Worm (Caenorhabditis elegans) whole organism, L4/young adult: ENCODE results near the gene gst-3.

Experiments
- W03F9.2 ChIP-seq: fragments of 150-350 bp; optimal IDR thresholded peaks from 2 replicates; lab custom pipeline; 2014; ENCODE audit warnings: missing biosample characterization, missing genetic modification characterization
- dao-5 ChIP-seq: sonication (generic microtip); optimal IDR thresholded peaks from 2 replicates; lab custom pipeline; 2016; ENCODE audit warnings: missing genotype, missing genetic modification characterization, moderate library complexity, missing compliant biosample characterization
- him-1 ChIP-seq: sonication (generic microtip); optimal IDR thresholded peaks from 2 replicates; lab custom pipeline; 2016; ENCODE audit warnings: missing genotype, missing genetic modification reagents, missing genetic modification characterization, missing compliant biosample characterization

The gst-3 gene

DNA sequence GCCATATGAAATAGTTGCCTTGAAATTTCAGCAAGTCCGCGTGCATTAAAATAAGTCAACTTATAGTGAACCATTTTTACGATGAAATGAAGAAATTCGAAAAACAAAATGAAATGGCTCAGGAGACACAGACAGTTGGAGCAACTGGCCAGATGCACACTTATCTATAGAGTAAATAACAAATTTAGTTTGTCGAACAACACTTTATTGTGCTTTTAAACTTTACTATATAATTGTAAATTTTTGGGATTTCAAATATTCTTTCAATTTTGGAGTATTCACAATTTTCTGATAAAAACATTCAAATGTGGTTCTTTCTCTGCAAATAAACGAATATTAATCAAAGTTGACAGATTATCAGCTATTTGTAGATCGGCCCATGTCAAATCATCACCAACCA, at the start of gene gst-3:
Gene gst-3 (minus strand): TSS at position 101 of the 400 bp plus-strand sequence.
- TF ChIP-seq him-1 (no peak), dao-5 (no peak), W03F9.2 (tag; lab: Kevin White, UChicago) (no peak)

DNA sequence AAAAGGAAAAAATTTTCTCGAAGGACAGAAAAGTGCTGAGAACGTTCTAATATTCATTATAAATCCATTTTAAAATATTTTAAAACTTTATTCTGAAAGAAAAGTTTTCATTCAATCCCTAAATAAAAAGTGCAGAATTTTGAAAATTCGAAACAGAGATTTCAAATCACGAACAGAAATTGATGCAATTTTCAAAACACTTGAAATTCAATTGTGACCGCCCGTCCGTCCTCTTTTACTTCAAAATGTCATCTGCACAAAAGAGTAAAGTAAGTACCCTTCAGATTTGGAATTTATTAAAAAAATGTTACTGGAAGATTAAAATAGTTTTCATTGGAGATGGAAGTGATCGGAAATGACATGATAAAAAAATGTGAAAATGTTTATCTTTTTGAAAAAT, 48.5 kb upstream of the gst-3 start:
- TF ChIP-seq him-1, result no peak
- TF ChIP-seq W03F9.2 (tag; lab: Kevin White, UChicago), result no peak
- TF ChIP-seq dao-5, result no peak

DNA sequence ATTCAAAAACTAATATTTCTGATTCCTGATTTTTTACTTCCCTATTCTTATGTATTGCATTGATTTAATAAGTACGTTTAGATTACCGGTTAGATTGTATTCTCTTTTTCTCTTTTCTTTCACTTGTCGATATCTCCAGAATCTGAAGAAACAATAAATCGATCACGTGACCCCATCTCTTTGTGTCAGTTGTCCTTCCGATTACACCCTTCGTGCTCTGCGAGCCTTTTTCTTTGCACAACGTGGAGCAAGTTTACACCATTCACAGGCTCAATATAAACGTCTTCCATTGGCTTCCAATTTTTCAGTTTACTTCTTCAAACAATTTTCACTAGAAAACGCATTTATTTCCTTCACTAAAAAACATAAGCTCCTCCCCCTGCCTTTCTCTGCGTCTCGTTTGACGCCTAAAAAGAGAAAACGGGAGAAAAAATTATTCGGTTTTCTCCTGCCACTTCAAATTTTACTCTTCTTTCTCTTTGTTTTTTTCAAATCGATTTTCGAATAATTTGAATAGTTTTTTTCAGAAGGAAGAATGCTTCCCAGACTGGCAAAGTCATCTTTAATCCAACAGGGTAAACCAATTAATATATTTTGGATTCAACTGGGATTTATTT, 40.2 kb upstream of the gst-3 start, which contains the start of gene gta-1:
Gene gta-1 (plus strand): TSS at position 528 of the 617 bp plus-strand sequence.
- TF ChIP-seq dao-5 (no peak), W03F9.2 (tag; lab: Kevin White, UChicago) (no peak), him-1 (no peak)

DNA sequence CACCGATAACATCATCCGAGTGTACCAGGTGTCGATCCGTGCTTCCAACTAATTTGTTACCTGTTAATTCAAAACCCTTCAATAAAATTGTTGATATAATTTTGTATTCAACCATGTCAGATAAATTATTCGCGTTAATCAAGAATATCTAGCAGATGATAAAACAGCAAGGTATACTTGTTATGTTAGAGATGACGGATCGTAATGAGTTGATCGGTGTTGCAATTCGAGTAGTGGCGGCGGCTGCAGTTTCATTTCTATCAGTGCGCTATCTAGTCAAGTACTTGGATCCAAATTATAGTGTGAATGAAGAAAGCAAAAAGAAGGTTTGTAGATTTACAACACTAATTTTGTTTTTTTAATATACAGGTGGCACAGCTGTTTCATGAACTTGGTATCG, 37.7 kb upstream of the gst-3 start, which contains the start of gene mspn-1:
Gene mspn-1 (plus strand): TSS at position 190 of the 400 bp plus-strand sequence.
- TF ChIP-seq him-1, result no peak
- no peak for TF ChIP-seq dao-5
- no peak for TF ChIP-seq W03F9.2 (tag; lab: Kevin White, UChicago)

DNA sequence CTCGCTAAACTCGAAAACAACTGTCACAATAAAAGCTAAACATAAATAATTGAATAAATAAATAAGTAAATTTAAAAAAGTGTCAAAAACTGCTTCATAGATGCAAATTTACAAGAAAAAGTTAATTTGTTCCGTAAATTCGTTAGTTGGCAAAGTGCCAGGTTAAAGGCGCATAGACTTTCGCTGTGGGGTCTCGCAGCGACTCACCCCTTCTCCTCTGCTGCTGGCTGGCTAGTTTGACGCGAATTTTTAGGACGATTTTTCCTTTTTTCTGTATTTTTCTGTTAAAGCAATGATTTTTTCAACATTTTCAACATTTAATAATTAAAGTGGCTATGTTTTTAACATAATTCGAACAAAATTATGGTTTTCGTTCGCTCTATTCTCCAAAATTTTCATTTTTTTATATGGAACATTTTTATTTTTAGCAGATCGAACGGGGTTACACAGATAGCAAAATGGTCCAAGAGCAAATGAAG, 36.2 kb upstream of the gst-3 start, which contains the start of gene rack-1:
Gene rack-1 (plus strand): TSS at position 429 of the 479 bp plus-strand sequence.
- TF ChIP-seq dao-5 (no peak), W03F9.2 (tag; lab: Kevin White, UChicago) (peak; percentile 74), him-1 (peak; percentile 8)

DNA sequence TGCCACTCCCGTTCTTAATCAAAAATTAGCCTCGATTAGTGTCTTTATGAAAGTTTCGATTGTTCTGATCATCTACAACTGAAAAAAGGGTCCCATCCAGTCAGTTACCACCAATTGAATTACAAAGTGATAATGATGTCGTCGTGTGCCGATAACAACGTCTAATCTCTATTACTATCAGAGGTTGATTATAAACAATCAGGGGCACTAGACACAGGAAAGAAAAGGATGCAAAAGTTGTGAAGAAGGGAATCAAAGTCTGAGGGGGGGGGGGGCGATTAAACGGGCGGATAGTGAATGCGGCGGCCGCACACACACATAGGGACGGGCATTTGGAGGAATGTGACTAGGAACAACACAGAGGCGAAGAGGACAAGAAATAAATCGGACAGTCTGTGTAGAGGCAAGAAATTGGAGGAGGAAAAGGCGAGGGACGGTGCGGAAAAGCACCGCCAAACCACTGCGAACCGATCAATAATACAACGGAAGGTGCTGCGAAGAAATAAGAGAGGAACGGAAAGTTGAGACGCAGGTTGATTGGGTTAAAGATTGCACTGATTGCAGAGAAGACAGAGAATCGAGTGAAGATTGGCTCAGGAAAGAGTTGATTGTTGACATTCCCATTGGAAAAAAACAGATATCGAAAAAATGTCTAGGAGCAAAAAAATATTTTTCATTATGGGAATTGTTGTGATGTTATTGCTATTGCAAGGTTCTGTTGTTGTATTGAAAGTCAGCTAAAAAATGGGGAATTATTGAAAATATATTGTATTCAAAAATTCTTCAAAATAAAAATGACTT, 35.1 kb upstream of the gst-3 start:
- no peak for TF ChIP-seq dao-5
- no peak for TF ChIP-seq W03F9.2 (tag; lab: Kevin White, UChicago)
- no peak for TF ChIP-seq him-1

DNA sequence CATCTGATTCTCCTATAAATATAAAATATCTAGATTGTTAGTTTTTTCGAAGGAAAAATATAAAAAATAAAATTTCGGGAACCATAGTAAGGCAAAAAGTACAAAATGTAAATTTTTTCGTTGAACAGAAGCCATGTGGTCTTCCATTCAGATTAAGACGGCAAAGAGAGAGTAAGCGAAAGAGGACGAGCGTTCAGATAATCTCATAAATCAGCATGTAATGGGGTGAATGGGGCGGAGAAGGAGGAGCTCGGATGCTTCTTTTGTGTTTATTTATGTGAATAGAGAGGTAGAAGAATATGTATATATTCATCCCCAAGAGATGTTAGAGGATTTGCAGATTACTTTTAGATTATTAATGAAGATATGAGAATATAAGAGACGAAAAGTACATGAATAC, 34.3 kb upstream of the gst-3 start, which contains the start of gene pxf-1:
Gene pxf-1 (minus strand): TSS at position 14 of the 400 bp plus-strand sequence.
- TF ChIP-seq him-1, result no peak
- TF ChIP-seq W03F9.2 (tag; lab: Kevin White, UChicago), result no peak
- no peak for TF ChIP-seq dao-5

DNA sequence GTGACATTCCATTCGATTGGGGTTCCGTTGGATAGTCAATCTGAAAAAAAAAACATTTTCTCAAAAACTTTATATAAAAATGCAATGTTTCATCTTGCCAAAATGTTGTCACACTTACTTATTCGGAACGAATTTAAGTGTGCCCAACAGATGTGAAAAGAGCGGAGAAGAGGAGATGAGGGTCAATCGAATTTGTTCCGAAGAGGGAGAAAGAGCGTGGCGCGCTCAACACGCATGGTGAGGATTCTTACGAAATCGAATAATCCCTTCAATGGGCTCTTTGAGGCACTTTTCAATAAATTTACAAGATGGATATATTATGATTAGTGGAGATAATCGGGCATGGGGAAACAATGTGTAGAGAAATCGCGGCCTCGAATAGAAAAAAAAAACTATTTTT, 30.8 kb upstream of the gst-3 start:
- TF ChIP-seq him-1 (no peak), dao-5 (no peak), W03F9.2 (tag; lab: Kevin White, UChicago) (no peak)

DNA sequence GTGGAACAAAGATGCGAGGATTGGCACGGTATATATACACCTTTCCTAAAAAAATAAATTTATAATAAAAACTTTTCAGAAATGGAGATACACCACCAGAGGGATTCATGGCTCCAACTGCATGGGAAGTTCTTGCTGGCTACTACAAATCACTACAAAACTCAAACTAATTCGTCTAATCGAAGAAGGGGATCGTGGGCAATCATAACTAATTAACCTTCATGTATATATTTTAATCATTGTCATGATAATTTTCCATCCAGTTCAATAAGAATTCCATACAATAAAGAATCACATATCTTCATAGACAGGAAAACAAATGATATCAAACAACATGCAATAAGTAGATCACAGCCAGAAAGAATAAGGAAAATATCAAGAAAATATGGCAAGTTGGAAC, 24.0 kb upstream of the gst-3 start:
- TF ChIP-seq dao-5, result no peak
- no peak for TF ChIP-seq W03F9.2 (tag; lab: Kevin White, UChicago)
- TF ChIP-seq him-1, result no peak

DNA sequence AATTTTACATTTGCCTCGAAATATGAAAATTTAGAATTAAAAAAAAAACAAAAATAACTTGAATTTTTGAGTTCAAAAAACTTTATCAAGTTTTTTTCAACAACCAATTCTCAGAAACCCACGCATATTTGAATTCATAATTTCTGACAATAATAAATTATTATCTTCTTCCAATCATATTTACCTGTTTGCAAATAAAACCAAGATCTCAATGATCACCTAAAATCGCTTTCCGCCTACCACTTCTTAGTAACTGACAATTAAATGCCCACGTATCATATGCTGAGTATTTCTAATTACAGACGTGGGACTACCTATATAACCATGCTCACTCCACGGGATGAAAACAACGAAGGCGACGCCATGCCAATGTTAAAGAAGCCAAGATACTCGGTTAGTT, 21.7 kb upstream of the gst-3 start, which contains the start of gene pps-1:
Gene pps-1 (plus strand): TSS at position 301 of the 400 bp plus-strand sequence.
- TF ChIP-seq W03F9.2 (tag; lab: Kevin White, UChicago) (no peak), him-1 (no peak), dao-5 (no peak)

DNA sequence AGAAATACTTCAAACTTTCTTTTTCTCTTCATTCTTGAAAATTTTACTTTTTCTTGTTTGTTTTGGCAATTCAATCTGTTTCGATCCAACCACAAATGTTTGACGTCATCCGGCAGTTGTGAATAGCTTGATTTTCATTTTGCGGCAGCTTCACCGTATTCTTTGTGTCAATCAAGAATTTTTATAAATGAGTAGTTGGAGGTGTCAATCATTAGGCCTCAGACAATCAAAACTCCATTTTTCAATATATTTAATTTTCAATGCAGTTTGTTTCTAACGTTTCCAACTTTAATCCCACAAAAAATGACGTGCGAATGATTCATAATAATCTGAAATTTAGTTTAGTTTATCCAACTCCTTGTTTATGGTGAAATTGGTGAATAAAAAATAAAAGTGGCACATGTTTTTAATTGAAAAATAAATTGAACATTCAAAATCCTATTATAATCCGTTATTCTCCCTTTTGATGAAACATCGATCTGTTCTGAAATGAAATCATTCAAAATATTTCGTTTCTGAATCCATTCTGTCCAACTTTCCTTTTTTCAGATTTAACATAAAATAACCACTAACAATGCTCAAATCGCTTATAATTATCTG, 17.5 kb upstream of the gst-3 start, which contains the start of gene ttr-53:
Gene ttr-53 (plus strand): TSS at position 550 of the 600 bp plus-strand sequence.
- TF ChIP-seq W03F9.2 (tag; lab: Kevin White, UChicago) (no peak), dao-5 (no peak), him-1 (no peak)

DNA sequence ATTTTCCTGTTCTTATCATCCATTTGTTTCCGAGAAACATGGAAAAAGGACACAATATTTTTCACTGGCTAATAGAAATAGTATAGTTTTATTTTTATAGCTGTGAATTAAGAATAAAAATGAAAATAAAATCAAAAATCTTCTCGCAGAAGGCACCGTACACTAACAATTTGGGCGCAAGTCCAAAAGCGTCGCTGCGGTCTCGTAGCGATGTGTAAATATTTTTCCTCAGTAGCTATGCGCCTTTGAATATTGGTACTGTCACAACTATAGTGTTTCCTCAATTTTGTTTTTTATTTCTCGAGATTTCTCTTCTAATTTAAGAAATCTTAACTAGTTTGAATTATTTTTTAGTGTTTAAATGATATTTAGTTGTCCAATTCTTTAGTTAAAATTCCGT, 17.0 kb upstream of the gst-3 start:
- no peak for TF ChIP-seq dao-5
- no peak for TF ChIP-seq him-1
- no peak for TF ChIP-seq W03F9.2 (tag; lab: Kevin White, UChicago)

DNA sequence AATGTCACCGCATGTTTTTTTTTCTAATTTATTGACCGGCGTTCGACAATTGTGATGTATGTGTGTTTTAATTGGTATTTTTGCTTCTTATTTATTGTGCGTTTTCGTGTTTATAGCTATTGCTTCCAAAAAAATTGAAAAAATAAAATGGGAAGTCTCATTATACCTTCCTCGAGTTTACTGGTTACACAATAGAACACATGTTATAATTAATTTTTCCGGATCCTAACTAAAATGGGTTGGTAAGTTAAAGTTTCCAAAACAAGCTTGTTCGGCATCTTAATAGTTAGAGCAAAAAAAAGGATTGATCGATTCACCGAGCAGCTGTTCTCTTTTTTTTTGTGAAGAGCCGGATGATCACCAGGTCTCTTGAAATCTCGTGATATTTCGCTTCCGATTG, 15.4 kb upstream of the gst-3 start, which contains the start of gene ttr-54:
Gene ttr-54 (plus strand): TSS at position 301 of the 400 bp plus-strand sequence.
- TF ChIP-seq dao-5, result no peak
- no peak for TF ChIP-seq W03F9.2 (tag; lab: Kevin White, UChicago)
- TF ChIP-seq him-1, result no peak

DNA sequence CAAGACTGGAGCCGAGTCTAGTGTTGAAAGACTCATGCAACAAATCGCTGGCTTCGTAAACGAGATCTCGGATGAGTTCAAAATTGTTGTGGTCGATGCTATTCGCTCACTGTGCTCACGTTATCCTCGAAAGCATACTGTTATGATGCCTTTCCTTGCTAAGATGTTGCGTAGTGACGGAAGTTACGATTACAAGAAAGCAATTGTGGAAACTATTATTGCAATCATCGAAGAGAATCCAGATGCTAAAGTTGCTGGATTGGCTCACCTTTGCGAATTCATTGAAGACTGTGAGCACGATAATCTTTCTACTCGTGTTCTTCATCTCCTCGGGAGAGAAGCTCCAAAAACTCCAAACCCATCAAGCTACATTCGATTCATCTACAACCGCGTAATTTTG, 13.4 kb upstream of the gst-3 start:
- no peak for TF ChIP-seq W03F9.2 (tag; lab: Kevin White, UChicago)
- TF ChIP-seq dao-5, result no peak
- no peak for TF ChIP-seq him-1
